Fruit fly (Drosophila melanogaster): ENCODE data around the gene CG18048.

Gene CG18048

DNA sequence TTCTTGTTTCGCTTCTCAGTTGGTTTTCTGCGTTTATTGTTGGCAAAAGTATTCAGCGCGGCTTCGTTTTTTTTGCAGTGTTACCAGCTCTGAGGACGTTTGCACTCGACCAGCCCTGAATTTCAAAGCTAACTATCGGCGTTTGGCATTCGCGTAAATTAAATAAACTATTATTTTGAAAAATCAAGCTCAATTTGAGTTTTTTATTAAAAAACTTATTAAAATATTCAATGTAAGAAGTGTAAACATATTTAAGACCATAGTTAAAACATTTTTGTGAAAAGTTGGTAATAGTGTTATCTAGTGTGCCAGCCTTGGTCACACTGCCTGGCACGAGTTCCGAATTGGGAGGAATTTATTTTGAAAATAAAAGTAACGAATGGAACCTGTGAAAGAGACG lies at the start of gene CG18048, which contains the start of gene SmD2:
Gene CG18048 (plus strand): TSS at position 298 of the 400 bp plus-strand sequence.
Gene SmD2 (minus strand): TSS at position 98 of the 400 bp plus-strand sequence.
- TF ChIP-seq usp (GFP tag; optimal IDR thresholded peaks at IDR 0.05): no peak
- TF ChIP-seq Hnf4 (GFP tag; optimal IDR thresholded peaks at IDR 0.05): no peak
- no peak for TF ChIP-seq pan (optimal IDR thresholded peaks at IDR 0.05)
- TF ChIP-seq woc (GFP tag; optimal IDR thresholded peaks at IDR 0.05): peak; percentile 11
- no peak for TF ChIP-seq Mio (GFP tag; optimal IDR thresholded peaks at IDR 0.05)
- TF ChIP-seq N (GFP tag; optimal IDR thresholded peaks at IDR 0.05): no peak
- peak; percentile 7 for TF ChIP-seq HLH106 (tag; optimal IDR thresholded peaks at IDR 0.05)
- peak; percentile 4 for TF ChIP-seq Sp1 (GFP tag; optimal IDR thresholded peaks at IDR 0.05)
- TF ChIP-seq h (GFP tag; optimal IDR thresholded peaks at IDR 0.05): peak; percentile 20
- TF ChIP-seq Vsx2 (GFP tag; optimal IDR thresholded peaks at IDR 0.05; ENCODE audit: partially characterized antibody): no peak

DNA sequence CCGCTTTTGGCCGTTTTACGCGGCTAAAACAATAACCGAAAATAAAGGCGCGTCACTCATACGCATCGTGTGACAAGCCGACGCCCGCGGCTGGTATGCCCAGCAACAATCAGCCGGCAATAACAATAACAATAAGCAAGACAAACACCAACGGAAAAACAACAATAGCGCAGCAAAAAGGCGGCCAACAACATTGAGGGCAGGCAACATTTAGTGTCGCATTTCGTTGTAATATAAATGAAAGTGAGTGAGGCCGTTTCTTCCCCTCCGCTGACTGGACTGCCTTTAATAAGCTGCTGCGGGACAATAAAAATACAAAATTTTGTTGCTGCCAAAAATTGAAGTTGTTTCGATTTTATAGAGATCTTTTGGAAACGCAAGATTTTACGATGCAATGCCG lies 48.7 kb upstream of the CG18048 start:
- TF ChIP-seq N (GFP tag; optimal IDR thresholded peaks at IDR 0.05): no peak

DNA sequence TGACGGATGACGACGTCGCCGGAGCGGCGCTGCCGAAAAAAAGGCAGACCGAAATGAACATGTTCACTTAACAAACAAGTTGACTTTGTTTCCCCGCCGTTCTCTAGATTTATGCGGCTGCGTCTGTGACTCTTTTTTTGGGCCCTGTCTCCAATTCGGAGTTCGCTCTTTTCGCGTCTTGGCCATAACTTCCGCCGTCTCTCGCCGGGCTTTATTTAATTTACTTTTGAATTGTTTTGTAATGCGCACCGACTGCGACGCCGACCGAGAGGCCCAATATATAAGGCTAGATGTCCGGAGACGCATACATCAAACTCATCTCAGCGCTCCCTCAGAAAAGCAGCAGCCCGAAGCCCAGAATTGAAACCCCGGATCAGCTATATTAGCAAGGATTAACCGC lies 47.1 kb upstream of the CG18048 start, which contains the start of gene Osi14:
Gene Osi14 (plus strand): TSS at position 301 of the 400 bp plus-strand sequence.
- TF ChIP-seq Rel (GFP tag; optimal IDR thresholded peaks at IDR 0.05): no peak
- no peak for TF ChIP-seq Rel (tag; optimal IDR thresholded peaks at IDR 0.05)
- TF ChIP-seq lola (GFP tag; optimal IDR thresholded peaks at IDR 0.05): no peak
- no peak for TF ChIP-seq rgr (GFP tag; optimal IDR thresholded peaks at IDR 0.05)
- TF ChIP-seq Abd-B (GFP tag; optimal IDR thresholded peaks at IDR 0.05): no peak
- no peak for TF ChIP-seq tai (GFP tag; optimal IDR thresholded peaks at IDR 0.05)
- TF ChIP-seq woc (GFP tag; optimal IDR thresholded peaks at IDR 0.05): no peak
- no peak for TF ChIP-seq sv (GFP tag; optimal IDR thresholded peaks at IDR 0.05)
- no peak for TF ChIP-seq usp (GFP tag; optimal IDR thresholded peaks at IDR 0.05)
- no peak for TF ChIP-seq CG32264 (GFP tag; optimal IDR thresholded peaks at IDR 0.05)
- TF ChIP-seq CG9705 (GFP tag; optimal IDR thresholded peaks at IDR 0.05): no peak
- no peak for TF ChIP-seq sage (GFP tag; optimal IDR thresholded peaks at IDR 0.05)
- no peak for TF ChIP-seq ey (GFP tag; optimal IDR thresholded peaks at IDR 0.05)
- TF ChIP-seq Hnf4 (GFP tag; optimal IDR thresholded peaks at IDR 0.05): no peak
- no peak for TF ChIP-seq Jra (GFP tag; optimal IDR thresholded peaks at IDR 0.05)
- TF ChIP-seq fru (GFP tag; optimal IDR thresholded peaks at IDR 0.05): no peak
- TF ChIP-seq brk (GFP tag; optimal IDR thresholded peaks at IDR 0.05): no peak

DNA sequence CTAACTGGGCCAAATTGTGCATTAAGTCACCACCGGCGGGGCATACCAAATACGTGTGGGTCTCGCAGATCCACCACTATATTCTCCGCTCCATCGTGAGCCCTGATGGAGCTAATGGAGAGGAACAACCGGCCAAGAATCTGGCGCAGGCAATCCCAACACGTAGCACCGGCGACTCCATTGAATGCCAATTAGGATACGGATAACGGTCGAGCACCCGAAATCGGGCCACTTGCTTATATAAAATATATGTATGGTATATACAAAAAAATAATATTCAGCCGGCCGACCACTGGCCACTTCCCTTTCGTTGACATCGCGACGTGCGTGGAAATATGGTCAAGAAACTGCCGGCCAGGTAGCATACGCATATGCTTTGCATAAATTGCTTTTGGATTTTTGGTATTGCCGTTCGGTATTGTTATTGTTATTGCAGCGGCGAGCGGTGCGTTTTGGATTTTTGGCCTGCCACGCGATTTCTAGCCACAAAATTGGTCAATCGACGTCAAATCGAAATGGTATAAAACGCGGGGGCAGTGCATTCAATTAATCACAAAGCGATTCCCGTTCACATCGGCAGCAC lies 44.6 kb upstream of the CG18048 start, which contains the start of gene Osi15:
Gene Osi15 (plus strand): TSS at position 548 of the 583 bp plus-strand sequence.
- TF ChIP-seq ey (GFP tag; optimal IDR thresholded peaks at IDR 0.05) (no peak), Hr83 (GFP tag; optimal IDR thresholded peaks at IDR 0.05; ENCODE audit: poor library complexity, severe bottlenecking) (no peak), Dif (GFP tag; optimal IDR thresholded peaks at IDR 0.05; ENCODE audit: partially characterized antibody) (no peak), tai (GFP tag; optimal IDR thresholded peaks at IDR 0.05) (no peak), Hr78 (GFP tag; optimal IDR thresholded peaks at IDR 0.05) (no peak), Abd-B (GFP tag; optimal IDR thresholded peaks at IDR 0.05) (no peak), CrebA (GFP tag; optimal IDR thresholded peaks at IDR 0.05; ENCODE audit: borderline replicate concordance) (no peak), Hnf4 (GFP tag; optimal IDR thresholded peaks at IDR 0.05) (no peak)

DNA sequence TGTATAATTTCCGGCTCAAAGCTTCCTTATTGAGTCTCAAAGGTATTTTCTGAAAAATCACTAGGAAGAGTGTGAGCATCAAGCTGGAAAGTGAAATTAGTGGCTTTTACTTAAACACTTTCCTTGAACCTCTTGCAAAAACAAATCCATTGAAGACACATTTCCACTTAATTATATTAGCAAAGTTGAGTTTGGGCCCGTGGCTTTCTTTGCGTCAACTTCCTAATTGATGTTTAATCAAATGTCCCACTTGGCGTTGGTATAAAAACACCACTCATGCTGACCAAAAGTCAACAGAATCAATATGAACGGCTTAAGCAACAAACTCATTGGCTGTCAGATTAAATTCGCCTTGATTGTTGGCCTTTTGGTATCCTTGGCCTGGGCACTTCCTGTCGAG lies 42.2 kb upstream of the CG18048 start, which contains the start of gene CG46396:
Gene CG46396 (plus strand): TSS at position 301 of the 400 bp plus-strand sequence.
- no peak for TF ChIP-seq fru (GFP tag; optimal IDR thresholded peaks at IDR 0.05)
- TF ChIP-seq brk (GFP tag; optimal IDR thresholded peaks at IDR 0.05): no peak
- TF ChIP-seq foxo (GFP tag; optimal IDR thresholded peaks at IDR 0.05): no peak
- no peak for TF ChIP-seq lola (GFP tag; optimal IDR thresholded peaks at IDR 0.05)

DNA sequence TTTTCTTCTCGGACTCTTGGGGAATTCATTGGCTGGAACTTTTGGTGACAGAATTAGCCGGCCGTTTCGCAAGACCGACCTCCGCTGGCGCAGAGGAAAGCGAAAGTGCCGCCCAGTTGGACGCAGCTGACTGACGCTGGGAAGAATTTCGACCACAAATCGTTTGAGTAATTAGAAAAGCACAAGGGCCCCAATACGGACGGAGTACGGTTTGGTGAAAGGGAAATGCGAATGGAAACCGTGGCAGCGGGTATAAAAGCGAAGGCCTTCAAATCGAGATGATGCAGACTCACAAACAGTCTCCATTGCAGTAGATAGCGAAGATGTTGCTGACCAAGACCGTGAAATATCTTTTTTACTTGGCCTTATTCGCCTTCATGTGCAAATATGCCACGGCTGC lies 41.0 kb upstream of the CG18048 start, which contains the start of gene Osi16:
Gene Osi16 (plus strand): TSS at position 301 of the 400 bp plus-strand sequence.
- TF ChIP-seq dl (GFP tag; optimal IDR thresholded peaks at IDR 0.05; ENCODE audit: insufficient read depth in 1 of 2, partially characterized antibody in 2 of 2) (no peak), Jra (GFP tag; optimal IDR thresholded peaks at IDR 0.05) (no peak), Mio (GFP tag; optimal IDR thresholded peaks at IDR 0.05) (no peak), h (GFP tag; optimal IDR thresholded peaks at IDR 0.05) (no peak), woc (GFP tag; optimal IDR thresholded peaks at IDR 0.05) (no peak), psq (GFP tag; optimal IDR thresholded peaks at IDR 0.05) (no peak)

All from whole organism, wandering third instar larva.